Worm (Caenorhabditis elegans) whole organism, L3 larva: ENCODE measurements around the gene nhr-97.

Experiments
- aly-2 ChIP-seq: fragments of 150-350 bp; optimal IDR thresholded peaks from 2 replicates; lab custom pipeline; 2014; ENCODE audit warnings: missing biosample characterization, missing genetic modification characterization
- ama-1 ChIP-seq: fragments of 150-350 bp; optimal IDR thresholded peaks from 2 replicates; lab custom pipeline; 2018
- elt-1 ChIP-seq: fragments of 150-350 bp; optimal IDR thresholded peaks from 2 replicates; lab custom pipeline; 2014; ENCODE audit warnings: missing biosample characterization, missing genetic modification characterization
- fos-1 ChIP-seq: fragments of 150-350 bp; optimal IDR thresholded peaks from 2 replicates; lab custom pipeline; 2014; ENCODE audit warnings: missing biosample characterization, missing genetic modification characterization
- lin-15B ChIP-seq: fragments of 150-350 bp; optimal IDR thresholded peaks from 2 replicates; lab custom pipeline; 2014; ENCODE audit warnings: missing biosample characterization, missing genetic modification characterization
- lin-39 ChIP-seq: fragments of 150-350 bp; optimal IDR thresholded peaks from 2 replicates; lab custom pipeline; 2018; ENCODE audit warnings: missing biosample characterization, missing genetic modification reagents, missing genetic modification characterization
- nfya-1 ChIP-seq: sonication (generic microtip); optimal IDR thresholded peaks from 2 replicates; lab custom pipeline; 2017; ENCODE audit warnings: missing genetic modification characterization, mild to moderate bottlenecking, missing compliant biosample characterization, antibody characterized with exemption, moderate library complexity; ENCODE audit not compliant: insufficient read depth
- nhr-12 ChIP-seq: fragments of 150-350 bp; optimal IDR thresholded peaks from 2 replicates; lab custom pipeline; 2014; ENCODE audit warnings: missing biosample characterization, missing genetic modification characterization
- nhr-23 ChIP-seq: fragments of 150-350 bp; optimal IDR thresholded peaks from 2 replicates; lab custom pipeline; 2014; ENCODE audit warnings: missing biosample characterization, missing genetic modification reagents, missing genetic modification characterization
- zag-1 ChIP-seq: fragments of 150-350 bp; optimal IDR thresholded peaks from 2 replicates; lab custom pipeline; 2014; ENCODE audit warnings: missing biosample characterization, missing genetic modification characterization
- ztf-11 ChIP-seq: fragments of 150-350 bp; optimal IDR thresholded peaks from 2 replicates; lab custom pipeline; 2014; ENCODE audit warnings: missing biosample characterization, missing genetic modification characterization
- ztf-4 ChIP-seq: fragments of 150-350 bp; optimal IDR thresholded peaks from 2 replicates; lab custom pipeline; 2014; ENCODE audit warnings: missing biosample characterization, missing genetic modification characterization

ce11 chrIV:9727217-9727616, 30.2 kb upstream of the nhr-97 start:
- no peak for TF ChIP-seq ztf-4
- TF ChIP-seq aly-2 (tag; lab: Kevin White, UChicago): no peak
- TF ChIP-seq lin-15B: no peak
- TF ChIP-seq lin-39: no peak
- no peak for TF ChIP-seq nhr-12 (tag; lab: Kevin White, UChicago)
- TF ChIP-seq ama-1 (lab: Kevin White, UChicago): no peak
- no peak for TF ChIP-seq ztf-11
- TF ChIP-seq elt-1 (tag; lab: Kevin White, UChicago): no peak
- TF ChIP-seq nhr-23 (tag; lab: Kevin White, UChicago): no peak
- no peak for TF ChIP-seq zag-1 (tag; lab: Kevin White, UChicago)
- no peak for TF ChIP-seq nfya-1 (tag; lab: Kevin White, UChicago)
- no peak for TF ChIP-seq fos-1 (tag; lab: Kevin White, UChicago)
